Worm (Caenorhabditis elegans) whole organism, midembryonic: ENCODE data around the gene bli-2.

Source experiments
- T22C8.4 ChIP-seq: fragments of 200-800 bp; sonication (Bioruptor generic); IDR thresholded peaks from 2 replicates; pipeline ENCODE4 v1.3.6; 2022; ENCODE audit warnings: missing genetic modification characterization, missing compliant biosample characterization
- cog-1 ChIP-seq: sonication (generic microtip); optimal IDR thresholded peaks from 2 replicates; lab custom pipeline; 2016; ENCODE audit warnings: missing genetic modification characterization, missing compliant biosample characterization
- flt-1 ChIP-seq: fragments of 200-800 bp; sonication (Bioruptor generic); IDR thresholded peaks from 2 replicates; pipeline ENCODE4 v1.3.6; 2022; ENCODE audit warnings: missing genetic modification characterization, missing compliant biosample characterization
- klf-2 ChIP-seq: fragments of 200-800 bp; sonication (Bioruptor generic); conservative IDR thresholded peaks from 2 replicates; pipeline ENCODE4 v1.3.6; 2022; ENCODE audit warnings: missing genetic modification reagents, missing genetic modification characterization, missing compliant biosample characterization
- med-1 ChIP-seq: sonication (generic microtip); optimal IDR thresholded peaks from 2 replicates; lab custom pipeline; 2017; ENCODE audit warnings: missing genetic modification characterization, mild to moderate bottlenecking, missing compliant biosample characterization, antibody characterized with exemption, missing genetic modification reagents; ENCODE audit not compliant: insufficient read depth
- ref-1 ChIP-seq: fragments of 200-800 bp; sonication (Bioruptor generic); conservative IDR thresholded peaks from 2 replicates; pipeline ENCODE4 v1.3.6; 2022; ENCODE audit warnings: missing genetic modification reagents, missing genetic modification characterization, missing compliant biosample characterization
- tab-1 ChIP-seq: fragments of 200-800 bp; sonication (Bioruptor generic); IDR thresholded peaks from 2 replicates; pipeline ENCODE4 v1.3.6; 2022; ENCODE audit warnings: missing genetic modification characterization, missing compliant biosample characterization
- ztf-23 ChIP-seq: fragments of 200-800 bp; sonication (Bioruptor generic); IDR thresholded peaks from 2 replicates; pipeline ENCODE4 v1.3.6; 2022; ENCODE audit warnings: missing genetic modification reagents, missing genetic modification characterization, missing compliant biosample characterization
- ztf-29 ChIP-seq: fragments of 200-800 bp; sonication (Bioruptor generic); IDR thresholded peaks from 2 replicates; pipeline ENCODE4 v1.3.6; 2022; ENCODE audit warnings: missing genetic modification reagents, missing genetic modification characterization, missing compliant biosample characterization

Gene bli-2

ce11 chrII:5660155-5660554 is 7.9 kb upstream of the bli-2 start:
- no peak for TF ChIP-seq cog-1 (tag; lab: Kevin White, UChicago)
- TF ChIP-seq ztf-23 (GFP tag; lab: Robert Waterston, UW), result no peak
- no peak for TF ChIP-seq T22C8.4

- no peak for TF ChIP-seq med-1
- no peak for TF ChIP-seq klf-2
- no peak for TF ChIP-seq ref-1 (GFP tag; lab: Robert Waterston, UW)
- TF ChIP-seq cog-1 (tag; lab: Kevin White, UChicago), result no peak
- no peak for TF ChIP-seq ztf-23 (GFP tag; lab: Robert Waterston, UW)
- no peak for TF ChIP-seq T22C8.4
- no peak for TF ChIP-seq tab-1
- no peak for TF ChIP-seq ztf-29
- TF ChIP-seq flt-1, result no peak
These were observed 7.4 kb upstream of the bli-2 start, which contains the start of gene fut-3 for ce11 chrII:5659675-5660074. Gene fut-3, minus strand, starts transcription at chrII:5659775.

DNA sequence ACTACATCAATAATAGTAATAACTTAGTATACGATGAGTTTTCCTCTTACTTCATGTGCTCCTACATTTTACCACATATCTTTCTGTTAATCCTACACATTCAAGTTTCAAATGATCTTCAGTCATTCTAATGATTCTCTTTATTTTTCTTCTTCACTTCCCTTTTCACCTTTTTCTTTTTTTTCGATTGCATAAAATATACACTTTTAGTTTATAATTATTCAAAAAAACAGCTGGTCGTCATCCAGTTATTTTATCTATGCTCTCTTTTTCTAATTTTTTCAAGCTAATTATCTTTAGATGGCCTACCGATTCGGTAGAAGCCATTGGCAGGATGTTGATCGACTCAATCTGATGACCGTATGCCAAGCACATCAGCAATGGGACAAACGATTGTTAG is 2.0 kb upstream of the bli-2 start, which contains the start of gene F59E12.1:
F59E12.1 (plus strand) TSS at position 301 of the 400 bp plus-strand sequence.
- TF ChIP-seq ref-1 (GFP tag; lab: Robert Waterston, UW), result no peak

DNA sequence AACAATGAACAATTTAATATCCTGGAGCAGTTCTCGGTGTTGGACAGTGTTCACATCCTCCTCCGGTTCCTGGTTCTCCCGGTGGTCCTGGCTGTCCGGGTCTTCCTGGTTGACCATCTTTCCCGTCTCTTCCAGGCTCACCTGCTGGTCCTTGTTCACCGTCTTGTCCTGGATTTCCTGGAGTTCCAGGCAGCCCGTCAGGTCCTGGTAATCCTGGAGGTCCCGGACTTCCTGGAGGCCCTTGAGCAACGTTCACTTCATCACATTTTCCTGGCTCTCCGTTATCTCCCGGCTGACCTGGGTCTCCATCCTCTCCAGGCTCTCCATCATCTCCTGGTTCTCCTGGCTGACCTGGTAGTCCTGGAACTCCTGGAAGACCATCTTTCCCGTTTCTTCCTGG is 808 bp downstream of the bli-2 start:
- TF ChIP-seq cog-1 (tag; lab: Kevin White, UChicago) (no peak), ztf-29 (no peak), T22C8.4 (no peak), ref-1 (GFP tag; lab: Robert Waterston, UW) (no peak), klf-2 (no peak), flt-1 (no peak), med-1 (no peak), ztf-23 (GFP tag; lab: Robert Waterston, UW) (no peak), tab-1 (no peak)

DNA sequence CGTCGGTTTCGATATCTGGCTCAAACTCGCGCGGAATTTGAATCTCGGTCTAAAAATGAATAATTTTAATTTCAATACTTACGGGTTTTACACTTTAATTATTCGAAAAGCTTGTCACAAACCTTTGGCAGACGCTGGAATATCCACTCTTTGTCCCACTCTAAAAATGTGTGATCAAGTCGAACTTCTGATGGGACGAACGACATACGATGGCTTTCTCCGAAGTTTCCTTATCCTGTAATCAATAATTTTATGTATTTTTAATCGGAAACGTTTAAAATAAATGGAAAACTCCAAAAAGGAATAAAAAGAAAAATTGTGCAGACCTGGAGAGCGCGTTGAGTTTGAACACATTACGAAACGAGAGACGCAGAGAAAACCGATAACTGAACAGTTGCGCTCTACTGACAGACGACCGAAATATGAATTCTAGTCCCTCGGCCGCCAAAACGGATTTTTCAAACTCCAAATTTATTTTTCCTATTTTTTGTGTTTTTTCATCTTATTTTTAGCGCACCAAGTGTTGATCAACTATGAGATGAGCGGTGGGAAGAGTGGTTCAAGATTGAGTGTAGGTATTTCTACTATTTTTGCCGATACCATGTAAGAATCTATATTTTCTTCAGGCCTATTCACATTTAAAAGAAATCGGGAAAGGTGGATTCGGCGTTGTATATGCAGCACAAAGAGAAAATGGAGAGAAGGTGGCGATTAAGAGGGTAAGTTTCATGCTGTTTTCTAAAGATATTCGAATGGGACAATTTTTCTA is 2.8 kb downstream of the bli-2 start, which contains the start of the genes sam-4, F59E12.17 and zyg-1:
sam-4 (minus strand) TSS at position 51 of the 769 bp plus-strand sequence.
F59E12.17 (minus strand) TSS at position 235 of the 769 bp plus-strand sequence.
zyg-1 (plus strand) TSS at position 513 of the 769 bp plus-strand sequence.
- no peak for TF ChIP-seq ztf-29
- TF ChIP-seq flt-1, result no peak
- no peak for TF ChIP-seq med-1
- no peak for TF ChIP-seq klf-2
- no peak for TF ChIP-seq cog-1 (tag; lab: Kevin White, UChicago)
- TF ChIP-seq T22C8.4, result no peak
- TF ChIP-seq ref-1 (GFP tag; lab: Robert Waterston, UW), result no peak
- TF ChIP-seq tab-1, result no peak
- TF ChIP-seq ztf-23 (GFP tag; lab: Robert Waterston, UW), result no peak

- TF ChIP-seq ztf-23 (GFP tag; lab: Robert Waterston, UW) (no peak), T22C8.4 (no peak), flt-1 (no peak), klf-2 (no peak), tab-1 (no peak), med-1 (no peak), ref-1 (GFP tag; lab: Robert Waterston, UW) (no peak), cog-1 (tag; lab: Kevin White, UChicago) (no peak), ztf-29 (no peak)
These were observed 4.0 kb downstream of the bli-2 start, which contains the start of gene ddl-1 for ce11 chrII:5648272-5648671. Gene ddl-1, minus strand, starts transcription at chrII:5648372.

DNA sequence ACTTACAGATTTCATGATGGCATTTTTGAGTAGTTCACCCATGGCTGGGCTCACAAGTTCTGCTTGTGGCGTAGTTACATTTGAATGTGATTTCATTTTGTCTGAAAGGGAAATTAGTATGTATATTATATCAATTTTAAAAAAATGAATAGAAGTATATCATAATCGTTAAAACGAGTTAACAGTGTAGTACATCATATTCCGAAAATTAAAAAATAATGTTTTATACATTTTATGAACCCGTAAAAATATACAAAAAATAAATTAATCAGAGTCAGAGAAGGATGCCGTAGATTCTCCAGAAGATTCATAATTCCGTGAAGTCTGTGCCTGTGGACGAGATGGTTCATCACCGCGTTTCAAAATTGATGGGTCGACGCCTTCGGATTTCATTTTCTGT is 5.3 kb downstream of the bli-2 start, which contains the start of gene F59E12.9:
F59E12.9 (minus strand) TSS at position 101 of the 400 bp plus-strand sequence.
- no peak for TF ChIP-seq flt-1
- no peak for TF ChIP-seq ztf-23 (GFP tag; lab: Robert Waterston, UW)
- TF ChIP-seq ztf-29, result no peak
- TF ChIP-seq tab-1, result no peak
- no peak for TF ChIP-seq ref-1 (GFP tag; lab: Robert Waterston, UW)
- TF ChIP-seq klf-2, result no peak
- no peak for TF ChIP-seq T22C8.4
- no peak for TF ChIP-seq med-1
- no peak for TF ChIP-seq cog-1 (tag; lab: Kevin White, UChicago)

ce11 chrII:5642110-5642509 is 10.1 kb downstream of the bli-2 start:
- TF ChIP-seq klf-2, result no peak
- no peak for TF ChIP-seq tab-1
- TF ChIP-seq ztf-23 (GFP tag; lab: Robert Waterston, UW), result no peak
- TF ChIP-seq cog-1 (tag; lab: Kevin White, UChicago), result no peak
- no peak for TF ChIP-seq ref-1 (GFP tag; lab: Robert Waterston, UW)
- no peak for TF ChIP-seq med-1
- TF ChIP-seq flt-1, result no peak
- no peak for TF ChIP-seq T22C8.4
- TF ChIP-seq ztf-29, result no peak

ce11 chrII:5640362-5641079 is 11.7 kb downstream of the bli-2 start:
- TF ChIP-seq ztf-23 (GFP tag; lab: Robert Waterston, UW) (no peak), ref-1 (GFP tag; lab: Robert Waterston, UW) (no peak), med-1 (no peak), T22C8.4 (no peak), cog-1 (tag; lab: Kevin White, UChicago) (no peak), tab-1 (no peak), klf-2 (no peak)

DNA sequence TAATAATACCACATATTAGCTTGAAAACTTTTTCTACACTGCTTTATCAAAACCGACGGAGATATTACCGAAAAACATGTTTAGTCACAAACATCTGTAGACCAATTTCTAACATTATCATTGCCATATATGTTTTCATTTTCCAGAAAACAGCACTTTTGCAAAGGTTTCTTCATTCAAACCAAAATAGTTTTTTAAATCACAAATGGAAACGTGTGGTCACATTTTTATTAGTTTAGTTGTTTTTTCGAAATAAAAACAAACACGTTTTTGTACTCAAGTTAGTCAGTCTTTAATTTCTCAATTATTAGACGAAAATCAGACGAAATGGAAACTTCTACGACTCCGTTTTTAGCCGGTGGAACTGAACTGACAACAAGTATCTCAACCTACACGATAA is 14.2 kb downstream of the bli-2 start, which contains the start of gene F59E12.3:
F59E12.3 (plus strand) TSS at position 301 of the 400 bp plus-strand sequence.
- TF ChIP-seq med-1 (no peak), flt-1 (no peak), klf-2 (no peak), tab-1 (no peak)
